Comparison of ENCODE assay signal across 6 worm cellular contexts in the genomic region with DNA sequence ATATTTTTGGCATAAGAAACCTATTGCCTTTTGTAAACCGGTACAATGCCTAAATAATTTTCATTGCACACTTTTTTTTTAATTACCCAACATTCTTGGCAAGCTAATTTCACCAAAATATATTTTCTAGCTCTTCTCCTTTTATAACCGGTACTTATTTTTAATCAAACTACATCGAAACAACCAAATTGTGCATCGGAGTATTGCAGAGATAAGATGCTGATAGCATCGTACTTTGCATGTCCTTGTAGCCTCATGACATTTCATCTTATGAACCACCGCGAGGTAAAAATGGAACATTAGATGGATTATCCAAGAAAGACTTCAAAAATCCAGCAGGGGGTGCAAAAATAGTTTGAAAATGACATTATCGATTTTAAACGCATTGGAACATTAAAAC.
TF ChIP-seq lines count a peak whose summit lies in the region.

No protein-coding gene starts in this region.

TF ChIP-seq in whole organism, L1 larva, 84 proteins besides CTCF, POLR2A, EP300 and RAD21:
- TF ChIP-seq unc-30 (tag; optimal IDR thresholded peaks at IDR 0.05; lab: Kevin White, UChicago): no peak
- TF ChIP-seq nhr-28 (tag; optimal IDR thresholded peaks at IDR 0.05; lab: Kevin White, UChicago): no peak
- no peak for TF ChIP-seq ceh-88 (GFP tag; IDR thresholded peaks at IDR 0.05; lab: Robert Waterston, UW)
- peak; percentile 33 for TF ChIP-seq elt-2 (tag; optimal IDR thresholded peaks at IDR 0.05; lab: Kevin White, UChicago)

TF ChIP-seq in whole organism, L2 larva, 48 proteins besides CTCF, POLR2A, EP300 and RAD21:
- TF ChIP-seq sma-9 (GFP tag; optimal IDR thresholded peaks at IDR 0.05; lab: Kevin White, UChicago): peak; percentile 54
- no peak for TF ChIP-seq sma-9 (tag; optimal IDR thresholded peaks at IDR 0.05; lab: Kevin White, UChicago)
- TF ChIP-seq fos-1 (tag; optimal IDR thresholded peaks at IDR 0.05; lab: Kevin White, UChicago): peak; percentile 37
- TF ChIP-seq elt-1 (tag; optimal IDR thresholded peaks at IDR 0.05; lab: Kevin White, UChicago): peak; percentile 89
- TF ChIP-seq unc-55 (GFP tag; optimal IDR thresholded peaks at IDR 0.05; lab: Kevin White, UChicago): no peak

TF ChIP-seq in whole organism, L3 larva, 47 proteins besides CTCF, POLR2A, EP300 and RAD21:
- peak; percentile 12 for TF ChIP-seq nhr-23 (tag; optimal IDR thresholded peaks at IDR 0.05; lab: Kevin White, UChicago)
- no peak for TF ChIP-seq hmg-11 (tag; optimal IDR thresholded peaks at IDR 0.05; lab: Kevin White, UChicago)
- no peak for TF ChIP-seq ZK546.5 (tag; optimal IDR thresholded peaks at IDR 0.05; lab: Kevin White, UChicago)
- peak; percentile 44 for TF ChIP-seq pqm-1 (tag; optimal IDR thresholded peaks at IDR 0.05; lab: Kevin White, UChicago)
- TF ChIP-seq elt-1 (tag; optimal IDR thresholded peaks at IDR 0.05; lab: Kevin White, UChicago): peak; percentile 67
- peak; percentile 41 for TF ChIP-seq elt-2 (tag; optimal IDR thresholded peaks at IDR 0.05; lab: Kevin White, UChicago)

TF ChIP-seq in whole organism, L4 larva, 104 proteins besides CTCF, POLR2A, EP300 and RAD21:
- peak; percentile 64 for TF ChIP-seq nhr-28 (tag; optimal IDR thresholded peaks at IDR 0.05; lab: Kevin White, UChicago)
- no peak for TF ChIP-seq zip-11 (GFP tag; IDR thresholded peaks at IDR 0.05; lab: Robert Waterston, UW)
- TF ChIP-seq pqm-1 (tag; optimal IDR thresholded peaks at IDR 0.05; lab: Kevin White, UChicago): peak; percentile 32
- peak; percentile 34 for TF ChIP-seq dve-1 (tag; optimal IDR thresholded peaks at IDR 0.05; lab: Kevin White, UChicago; ENCODE audit: insufficient read depth)

TF ChIP-seq in whole organism, mixed stage, embryonic, 35 proteins besides CTCF, POLR2A, EP300 and RAD21:
- TF ChIP-seq pha-4 (tag; optimal IDR thresholded peaks at IDR 0.05; lab: Kevin White, UChicago): no peak
- no peak for TF ChIP-seq unc-62 (GFP tag; optimal IDR thresholded peaks at IDR 0.05; lab: Kevin White, UChicago)
- TF ChIP-seq elt-1 (tag; optimal IDR thresholded peaks at IDR 0.05; lab: Kevin White, UChicago; ENCODE audit: borderline replicate concordance, insufficient read depth): peak; percentile 56
- TF ChIP-seq mab-5 (tag; optimal IDR thresholded peaks at IDR 0.05; lab: Kevin White, UChicago): no peak

TF ChIP-seq in whole organism, young adult, 124 proteins besides CTCF, POLR2A, EP300 and RAD21:
- TF ChIP-seq zfh-2 (GFP tag; conservative IDR thresholded peaks at IDR 0.05; lab: Robert Waterston, UW) (no peak), nhr-80 (tag; optimal IDR thresholded peaks at IDR 0.05; lab: Kevin White, UChicago) (peak; percentile 22)
TF ChIP-seq in whole organism, young adult: peak in this region for 1.
